Fruit fly (Drosophila melanogaster) whole organism, embryonic: ENCODE data around the gene CG14537.
A peak's percentile ranks its signal among the peaks of the same experiment; 100 is the strongest.

Experiments used
- BEAF-32 ChIP-seq: fragments of 200-800 bp; sonication (Bioruptor generic); optimal IDR thresholded peaks from 3 replicates; lab custom pipeline; 2017; ENCODE audit warnings: missing biosample characterization, missing genetic modification characterization, mild to moderate bottlenecking, moderate library complexity, missing genetic modification reagents
- C15 ChIP-seq: fragments of 200-800 bp; sonication (Bioruptor generic); IDR thresholded peaks from 3 replicates; pipeline ENCODE4 v1.3.6; 2022; ENCODE audit warnings: missing biosample characterization, missing genetic modification characterization
- CG10543 ChIP-seq: fragments of 200-800 bp; sonication (Bioruptor generic); optimal IDR thresholded peaks from 3 replicates; lab custom pipeline; 2017; ENCODE audit warnings: missing biosample characterization, mild to moderate bottlenecking, missing genetic modification characterization, moderate library complexity
- CG11723 ChIP-seq: fragments of 200-800 bp; sonication (Bioruptor generic); optimal IDR thresholded peaks from 2 replicates; lab custom pipeline; 2017; ENCODE audit warnings: missing biosample characterization, mild to moderate bottlenecking, missing genetic modification characterization
- CG12155 ChIP-seq: fragments of 200-800 bp; sonication (Bioruptor generic); optimal IDR thresholded peaks from 3 replicates; lab custom pipeline; 2016; ENCODE audit warnings: missing biosample characterization, missing genetic modification characterization
- CG13287 ChIP-seq: fragments of 200-800 bp; sonication (Bioruptor generic); IDR thresholded peaks from 2 replicates; pipeline ENCODE4 v1.3.6; 2022; ENCODE audit warnings: missing biosample characterization, missing genetic modification characterization; ENCODE audit not compliant: partially characterized antibody
- CG13894 ChIP-seq: fragments of 200-800 bp; sonication (Bioruptor generic); optimal IDR thresholded peaks from 3 replicates; lab custom pipeline; 2018; ENCODE audit warnings: missing biosample characterization, mild to moderate bottlenecking, missing genetic modification characterization, moderate library complexity
- CG15269 ChIP-seq: fragments of 200-800 bp; sonication (Bioruptor generic); optimal IDR thresholded peaks from 2 replicates; lab custom pipeline; 2018; ENCODE audit warnings: missing biosample characterization, mild to moderate bottlenecking, missing genetic modification characterization, moderate library complexity
- CG2120 ChIP-seq: fragments of 200-800 bp; sonication (Bioruptor generic); optimal IDR thresholded peaks from 3 replicates; lab custom pipeline; 2016; ENCODE audit warnings: missing biosample characterization, missing genetic modification characterization
- CG30431 ChIP-seq: fragments of 200-800 bp; sonication (Bioruptor generic); optimal IDR thresholded peaks from 2 replicates; lab custom pipeline; 2017; ENCODE audit warnings: missing biosample characterization, missing genetic modification characterization
- CG3163 ChIP-seq: fragments of 200-800 bp; sonication (Bioruptor generic); optimal IDR thresholded peaks from 3 replicates; lab custom pipeline; 2016; ENCODE audit warnings: missing biosample characterization, missing genetic modification characterization
- CG32532 ChIP-seq: fragments of 200-800 bp; sonication (Bioruptor generic); IDR thresholded peaks from 2 replicates; pipeline ENCODE4 v1.3.6; 2022; ENCODE audit warnings: missing biosample characterization, missing genetic modification characterization
- CG3407 ChIP-seq: fragments of 200-800 bp; sonication (Bioruptor generic); optimal IDR thresholded peaks from 2 replicates; lab custom pipeline; 2018; ENCODE audit warnings: missing biosample characterization, mild to moderate bottlenecking, missing genetic modification characterization
- CG3838 ChIP-seq: fragments of 200-800 bp; sonication (Bioruptor generic); optimal IDR thresholded peaks from 3 replicates; lab custom pipeline; 2016; ENCODE audit warnings: missing biosample characterization, missing genetic modification characterization
- CG8359 ChIP-seq: fragments of 200-800 bp; sonication (Bioruptor generic); optimal IDR thresholded peaks from 2 replicates; lab custom pipeline; 2017; ENCODE audit warnings: missing biosample characterization, mild to moderate bottlenecking, missing genetic modification characterization, borderline replicate concordance
- Dad ChIP-seq: fragments of 200-800 bp; sonication (Bioruptor generic); optimal IDR thresholded peaks from 3 replicates; lab custom pipeline; 2016; ENCODE audit warnings: missing biosample characterization, missing genetic modification characterization
- Dbx ChIP-seq: fragments of 200-800 bp; sonication (Bioruptor generic); IDR thresholded peaks from 3 replicates; pipeline ENCODE4 v1.3.6; 2022; ENCODE audit warnings: missing biosample characterization, missing genetic modification characterization
- Drgx ChIP-seq: fragments of 200-800 bp; sonication (Bioruptor generic); IDR thresholded peaks from 2 replicates; pipeline ENCODE4 v1.3.6; 2022; ENCODE audit warnings: missing biosample characterization, missing genetic modification characterization
- E2f2 ChIP-seq: fragments of 200-800 bp; sonication (Bioruptor generic); IDR thresholded peaks from 2 replicates; pipeline ENCODE4 v1.3.6; 2022; ENCODE audit warnings: missing biosample characterization, missing genetic modification characterization
- Gsc ChIP-seq: fragments of 200-800 bp; sonication (Bioruptor generic); IDR thresholded peaks from 2 replicates; pipeline ENCODE4 v1.3.6; 2022; ENCODE audit warnings: missing biosample characterization, missing genetic modification characterization
- H15 ChIP-seq: fragments of 200-800 bp; sonication (Bioruptor generic); IDR thresholded peaks from 3 replicates; pipeline ENCODE4 v1.3.6; 2022; ENCODE audit warnings: missing biosample characterization, missing genetic modification characterization
- HLH54F ChIP-seq: fragments of 200-800 bp; sonication (Bioruptor generic); optimal IDR thresholded peaks from 3 replicates; lab custom pipeline; 2016; ENCODE audit warnings: missing biosample characterization, missing genetic modification characterization
- Hr39 ChIP-seq: fragments of >200 bp; optimal IDR thresholded peaks from 2 replicates; lab custom pipeline; 2017
- Hsf ChIP-seq: fragments of 200-800 bp; sonication (Bioruptor generic); optimal IDR thresholded peaks from 3 replicates; lab custom pipeline; 2016; ENCODE audit warnings: missing biosample characterization, missing genetic modification characterization
- Jarid2 ChIP-seq: fragments of 200-800 bp; sonication (Bioruptor generic); optimal IDR thresholded peaks from 3 replicates; lab custom pipeline; 2017; ENCODE audit warnings: mild to moderate bottlenecking, missing biosample characterization, missing genetic modification reagents, missing genetic modification characterization
- Meics ChIP-seq: fragments of 200-800 bp; sonication (Bioruptor generic); optimal IDR thresholded peaks from 2 replicates; lab custom pipeline; 2017; ENCODE audit warnings: missing biosample characterization, mild to moderate bottlenecking, missing genetic modification characterization
- Oli ChIP-seq: fragments of 200-800 bp; sonication (Bioruptor generic); optimal IDR thresholded peaks from 2 replicates; lab custom pipeline; 2018; ENCODE audit warnings: missing biosample characterization, mild to moderate bottlenecking, missing genetic modification characterization, moderate library complexity
- Opbp ChIP-seq: fragments of 200-800 bp; sonication (Bioruptor generic); IDR thresholded peaks from 3 replicates; pipeline ENCODE4 v1.3.6; 2022; ENCODE audit warnings: missing biosample characterization, missing genetic modification characterization; ENCODE audit not compliant: partially characterized antibody
- Pdp1 ChIP-seq, 2 experiments: fragments of 200-800 bp; sonication (Bioruptor generic); optimal IDR thresholded peaks; 3 replicates each; lab custom pipeline; 2016; ENCODE audit warnings: missing biosample characterization in 2 of 2, missing genetic modification characterization in 2 of 2, mild to moderate bottlenecking in 1 of 2, moderate library complexity in 1 of 2
- Rfx ChIP-seq: fragments of 200-800 bp; sonication (Bioruptor generic); IDR thresholded peaks from 2 replicates; pipeline ENCODE4 v1.3.6; 2022; ENCODE audit warnings: missing biosample characterization, missing genetic modification characterization
- Side ChIP-seq: fragments of 200-800 bp; sonication (Bioruptor generic); optimal IDR thresholded peaks from 2 replicates; lab custom pipeline; 2016; ENCODE audit warnings: missing biosample characterization, missing genetic modification characterization
- Stat92E ChIP-seq, 3 experiments: fragments of >200 bp in 2 of 3; fragments of 200-800 bp in 1 of 3; sonication (Bioruptor generic) in 1 of 3; optimal IDR thresholded peaks; 2 replicates each; lab custom pipeline; 2017 to 2019; ENCODE audit warnings: missing biosample characterization in 3 of 3, missing genetic modification characterization in 3 of 3, mild to moderate bottlenecking in 1 of 3, moderate library complexity in 1 of 3
- bsh ChIP-seq, 2 experiments: fragments of 200-800 bp; sonication (Bioruptor generic); optimal IDR thresholded peaks; 2 replicates each; lab custom pipeline; 2017 to 2018; ENCODE audit warnings: mild to moderate bottlenecking in 2 of 2, missing biosample characterization in 2 of 2, missing genetic modification characterization in 2 of 2, moderate library complexity in 1 of 2
- cato ChIP-seq: fragments of 200-800 bp; sonication (Bioruptor generic); optimal IDR thresholded peaks from 2 replicates; lab custom pipeline; 2016; ENCODE audit warnings: missing biosample characterization, missing genetic modification characterization, borderline replicate concordance
- chinmo ChIP-seq: fragments of 200-800 bp; sonication (Bioruptor generic); IDR thresholded peaks from 4 replicates; pipeline ENCODE4 v1.3.6; 2022; ENCODE audit warnings: missing biosample characterization, missing genetic modification characterization; ENCODE audit not compliant: partially characterized antibody
- dmrt99B ChIP-seq: fragments of 200-800 bp; sonication (Bioruptor generic); optimal IDR thresholded peaks from 2 replicates; lab custom pipeline; 2018; ENCODE audit warnings: missing biosample characterization, mild to moderate bottlenecking, missing genetic modification characterization, moderate library complexity
- her ChIP-seq: fragments of 200-800 bp; sonication (Bioruptor generic); optimal IDR thresholded peaks from 2 replicates; lab custom pipeline; 2016; ENCODE audit warnings: missing biosample characterization, missing genetic modification characterization
- mam ChIP-seq: fragments of 200-800 bp; sonication (Bioruptor generic); optimal IDR thresholded peaks from 3 replicates; lab custom pipeline; 2016; ENCODE audit warnings: missing biosample characterization, missing genetic modification characterization
- nom ChIP-seq: fragments of 200-800 bp; sonication (Bioruptor generic); optimal IDR thresholded peaks from 2 replicates; lab custom pipeline; 2017; ENCODE audit warnings: missing biosample characterization, missing genetic modification characterization, mild to moderate bottlenecking, moderate library complexity, missing genetic modification reagents
- salm ChIP-seq: fragments of 200-800 bp; sonication (Bioruptor generic); optimal IDR thresholded peaks from 2 replicates; lab custom pipeline; 2018; ENCODE audit warnings: missing biosample characterization, mild to moderate bottlenecking, missing genetic modification characterization
- sd ChIP-seq: fragments of 200-800 bp; sonication (Bioruptor generic); optimal IDR thresholded peaks from 3 replicates; lab custom pipeline; 2018; ENCODE audit warnings: missing biosample characterization, mild to moderate bottlenecking, missing genetic modification characterization, moderate library complexity
- sens ChIP-seq: fragments of 200-800 bp; sonication (Bioruptor generic); peaks from one replicate; lab custom pipeline; 2016; ENCODE audit warnings: missing biosample characterization, missing genetic modification characterization
- sim ChIP-seq: fragments of 200-800 bp; sonication (Bioruptor generic); IDR thresholded peaks from 2 replicates; pipeline ENCODE4 v1.3.6; 2022; ENCODE audit warnings: missing biosample characterization, missing genetic modification characterization
- tap ChIP-seq: fragments of 200-800 bp; optimal IDR thresholded peaks from 3 replicates; lab custom pipeline; 2019; ENCODE audit warnings: missing biosample characterization, mild to moderate bottlenecking, missing genetic modification characterization, moderate library complexity
- zen ChIP-seq: fragments of 200-800 bp; sonication (Bioruptor generic); optimal IDR thresholded peaks from 3 replicates; lab custom pipeline; 2018; ENCODE audit warnings: missing biosample characterization, mild to moderate bottlenecking, missing genetic modification characterization, moderate library complexity

CG14537 gene

DNA sequence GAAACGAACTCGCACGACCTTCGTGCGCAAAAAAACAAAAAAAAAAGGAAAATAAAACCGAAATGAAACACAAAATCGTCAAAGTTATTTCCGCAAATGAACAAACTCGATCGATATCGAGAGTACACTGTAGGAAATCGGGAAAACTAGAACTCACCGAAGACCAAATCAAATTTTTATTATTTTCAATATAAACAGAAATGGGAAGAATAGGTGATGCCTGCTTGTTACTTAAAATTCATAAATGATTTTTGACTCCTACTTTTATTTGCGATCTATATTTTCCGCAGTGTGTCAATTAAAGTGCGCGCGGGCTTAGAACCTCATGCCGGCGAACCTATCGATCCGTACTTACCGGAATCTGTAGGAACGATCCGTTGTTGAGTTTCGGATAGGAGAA, 35.4 kb downstream of the CG14537 start (continued):
- no peak for TF ChIP-seq CG12155
- TF ChIP-seq Dad (GFP tag; lab: Kevin White, UChicago), result no peak
- TF ChIP-seq Meics (GFP tag; lab: Kevin White, UChicago), result peak; percentile 28
- TF ChIP-seq CG15269 (tag; lab: Kevin White, UChicago), result peak; percentile 15
- no peak for TF ChIP-seq BEAF-32 (GFP tag; lab: Kevin White, UChicago)
- TF ChIP-seq Side (GFP tag; lab: Kevin White, UChicago), result no peak

DNA sequence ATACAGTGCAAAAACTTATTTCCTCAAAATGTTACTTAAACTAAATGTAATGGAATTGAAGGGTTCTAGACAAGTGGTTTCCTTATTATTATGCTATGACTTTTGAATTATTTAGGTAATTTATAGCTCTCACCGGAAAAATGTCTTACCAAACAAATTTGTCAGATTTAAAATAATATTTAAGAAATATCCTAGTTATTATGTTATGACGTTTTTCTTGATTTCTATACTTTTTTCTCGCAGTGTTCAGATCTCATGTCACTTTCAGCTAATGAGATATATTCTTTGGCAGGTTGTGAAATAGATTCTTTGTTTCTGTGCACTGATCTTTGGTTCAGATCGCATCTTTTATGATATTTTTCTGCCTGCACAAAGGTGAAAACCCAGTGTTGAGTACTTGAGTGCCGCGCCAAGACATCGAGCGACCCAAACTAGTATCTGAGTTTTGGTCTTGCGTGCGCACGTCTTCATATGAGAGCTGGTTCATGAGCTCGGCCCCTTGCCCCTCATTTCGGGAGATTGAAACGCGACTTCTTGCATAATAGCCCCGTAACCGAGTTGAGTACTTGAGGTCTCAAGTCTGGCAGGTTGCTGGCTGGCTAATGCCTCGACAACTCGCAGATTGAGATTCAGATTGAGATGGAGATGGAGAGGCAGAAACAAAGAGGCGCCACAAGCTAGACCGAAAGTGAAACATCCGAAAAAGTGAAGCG, 36.4 kb downstream of the CG14537 start:
- TF ChIP-seq her (GFP tag; lab: Kevin White, UChicago), result no peak
- no peak for TF ChIP-seq HLH54F (GFP tag; lab: Kevin White, UChicago)
- TF ChIP-seq C15, result no peak
- TF ChIP-seq CG2120, result no peak
- TF ChIP-seq Pdp1 (GFP tag; optimal IDR thresholded peaks at IDR 0.05; lab: Kevin White, UChicago), result peak in 1 of 2 experiments; percentile 77
- peak; percentile 54 for TF ChIP-seq sens (GFP tag; lab: Kevin White, UChicago)
- TF ChIP-seq CG8359, result no peak
- no peak for TF ChIP-seq H15 (GFP tag; lab: Robert Waterston, UW)
- no peak for TF ChIP-seq CG32532 (GFP tag; lab: Robert Waterston, UW)
- TF ChIP-seq Dbx (GFP tag; lab: Robert Waterston, UW), result no peak
- TF ChIP-seq salm, result no peak
- no peak for TF ChIP-seq Stat92E (GFP tag; optimal IDR thresholded peaks at IDR 0.05; lab: Kevin White, UChicago)
- no peak for TF ChIP-seq CG13287 (GFP tag; lab: Robert Waterston, UW)
- 0 out of 2 replicates have a peak, but pooled peaks have one; percentile 8 for TF ChIP-seq Rfx (GFP tag; lab: Robert Waterston, UW)
- TF ChIP-seq CG3838 (GFP tag; lab: Kevin White, UChicago), result no peak
- TF ChIP-seq CG3407, result no peak

DNA sequence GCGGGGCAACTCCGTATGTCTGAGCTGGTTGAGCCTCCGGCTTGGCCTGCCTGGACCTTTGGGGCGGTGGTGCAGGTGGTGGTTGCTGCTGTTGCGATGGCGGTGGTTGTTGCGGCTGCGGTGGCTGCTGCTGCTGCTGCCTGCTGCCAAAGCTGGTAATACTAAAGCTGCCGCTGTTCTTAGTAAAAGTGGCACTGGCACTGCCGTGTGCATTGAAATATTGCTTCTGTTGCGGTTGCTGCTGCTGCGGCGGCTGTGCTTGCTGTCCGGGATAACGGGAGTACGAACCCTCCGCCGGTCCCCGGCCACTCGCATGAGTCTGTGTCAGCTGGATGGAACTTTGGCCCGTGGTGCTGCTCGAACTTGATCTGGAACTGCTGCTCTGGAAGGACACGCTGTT, 38.1 kb downstream of the CG14537 start:
- TF ChIP-seq Hr39 (lab: Kevin White, UChicago) (no peak), Drgx (GFP tag; lab: Robert Waterston, UW) (no peak), sim (GFP tag; lab: Robert Waterston, UW) (no peak), CG3163 (GFP tag; lab: Kevin White, UChicago) (no peak), zen (tag; lab: Kevin White, UChicago) (no peak), E2f2 (GFP tag; lab: Robert Waterston, UW) (no peak), CG30431 (GFP tag; lab: Kevin White, UChicago) (no peak), tap (tag; lab: Kevin White, UChicago) (no peak)

DNA sequence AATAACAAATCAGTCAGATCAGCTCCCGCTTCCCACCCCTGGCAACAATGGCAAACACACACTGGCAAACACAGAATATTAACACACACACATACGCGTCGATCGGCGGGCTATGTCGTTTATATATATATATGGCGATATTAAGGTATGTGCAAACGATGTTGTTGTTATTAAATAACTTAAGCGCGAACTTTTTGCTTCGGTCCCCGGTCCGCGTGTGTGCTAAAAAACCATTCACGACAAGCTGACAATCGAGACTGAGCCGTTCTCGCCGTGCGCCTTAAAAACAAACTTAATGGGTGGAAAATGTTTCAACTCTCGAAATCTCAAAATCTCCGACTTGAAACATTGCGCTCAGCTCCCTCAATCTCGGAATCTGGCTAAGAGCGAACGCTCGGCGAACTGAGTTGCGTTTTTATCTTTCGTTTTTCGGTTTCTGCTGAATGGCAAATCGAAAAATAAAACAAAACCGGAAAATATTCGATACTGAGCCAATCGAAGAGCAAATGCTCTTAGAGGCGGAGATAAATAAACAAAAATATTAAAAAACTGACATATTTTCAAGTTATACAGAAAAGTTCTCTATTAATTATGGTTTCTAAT, 39.1 kb downstream of the CG14537 start, which contains the start of gene spz3:
Gene spz3 (minus strand): TSS at position 261 of the 603 bp plus-strand sequence.
- no peak for TF ChIP-seq mam (GFP tag; lab: Kevin White, UChicago)
- no peak for TF ChIP-seq Hsf (GFP tag; lab: Kevin White, UChicago)
- peak; percentile 67 for TF ChIP-seq sd (tag; lab: Kevin White, UChicago)
- no peak for TF ChIP-seq cato
- no peak for TF ChIP-seq CG11723
- peak in 1 of 2 experiments; percentile 67 for TF ChIP-seq bsh (GFP tag; optimal IDR thresholded peaks at IDR 0.05; lab: Kevin White, UChicago)
- TF ChIP-seq Jarid2, result peak; percentile 30
- no peak for TF ChIP-seq Oli
- peak; percentile 96 for TF ChIP-seq nom (GFP tag; lab: Kevin White, UChicago)
- TF ChIP-seq Gsc (GFP tag; lab: Robert Waterston, UW), result no peak
- TF ChIP-seq CG13287 (GFP tag; lab: Robert Waterston, UW), result peak; percentile 28; the same call in 1 of the 2 replicates
- no peak for TF ChIP-seq dmrt99B (tag; lab: Kevin White, UChicago)
- TF ChIP-seq CG13894 (tag; lab: Kevin White, UChicago), result peak; percentile 47
- no peak for TF ChIP-seq Opbp (GFP tag; lab: Robert Waterston, UW)
- peak; percentile 22 for TF ChIP-seq CG10543
- TF ChIP-seq chinmo (GFP tag; lab: Robert Waterston, UW), result peak; percentile 76; the same call in 1 of the 4 replicates
